Fruit fly (Drosophila melanogaster) Kc167 (cell line): ENCODE results near the gene Lim3.

ENCODE experiments used
- Sin3A ChIP-seq: fragments of >200 bp; optimal IDR thresholded peaks from 2 replicates; lab custom pipeline; 2018; ENCODE audit warnings: missing external identifiers
- h ChIP-seq: fragments of >200 bp; optimal IDR thresholded peaks from 3 replicates; lab custom pipeline; 2018; ENCODE audit warnings: missing external identifiers
- insv ChIP-seq: fragments of >200 bp; optimal IDR thresholded peaks from 3 replicates; lab custom pipeline; 2018; ENCODE audit warnings: missing external identifiers
- psq ChIP-seq: fragments of >200 bp; optimal IDR thresholded peaks from 2 replicates; lab custom pipeline; 2017; ENCODE audit warnings: missing external identifiers
- ttk ChIP-seq: sonication (Bioruptor generic); optimal IDR thresholded peaks from 2 replicates; lab custom pipeline; 2017; ENCODE audit warnings: missing external identifiers

- TF ChIP-seq ttk (no peak), psq (lab: Kevin White, UChicago) (no peak), h (lab: Kevin White, UChicago) (no peak), insv (lab: Kevin White, UChicago) (no peak), Sin3A (lab: Kevin White, UChicago) (no peak)
Observed at dm6 chr2L:19037455-19037854, 70.8 kb downstream of the Lim3 start.
